Worm (Caenorhabditis elegans): ENCODE measurements around the gene rpl-42.

DNA sequence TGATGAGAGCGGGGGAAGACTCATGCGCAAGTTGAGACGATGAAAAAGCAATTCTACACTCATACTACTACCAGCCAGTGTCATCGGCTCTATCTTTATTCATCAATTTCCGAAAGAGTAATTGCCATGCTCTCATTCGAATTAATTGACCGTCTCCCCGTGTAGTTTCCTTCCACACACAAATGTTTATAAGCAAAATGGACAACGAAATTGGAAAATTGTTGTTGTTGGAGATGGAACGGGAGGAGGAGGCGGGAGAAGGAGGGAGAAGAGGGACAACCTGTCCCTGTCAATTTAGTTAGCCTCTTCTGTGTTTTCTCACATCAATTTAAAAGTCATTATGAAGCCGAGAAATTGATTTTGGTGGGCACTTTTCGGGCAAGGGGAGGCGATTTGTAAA is 19.9 kb upstream of the rpl-42 start:
- TF ChIP-seq mdl-1 (tag; optimal IDR thresholded peaks at IDR 0.05) (no peak), nhr-237 (tag; optimal IDR thresholded peaks at IDR 0.05) (no peak), lin-15B (tag; optimal IDR thresholded peaks at IDR 0.05) (no peak), pag-3 (tag; optimal IDR thresholded peaks at IDR 0.05; ENCODE audit: borderline replicate concordance, insufficient read depth) (no peak)
